Fruit fly (Drosophila melanogaster) whole organism, embryonic: Measurements from ENCODE around the gene Hayan.

Experiments used
- ATbp ChIP-seq: fragments of 200-800 bp; sonication (Bioruptor generic); optimal IDR thresholded peaks from 2 replicates; lab custom pipeline; 2017; ENCODE audit warnings: missing biosample characterization, mild to moderate bottlenecking, missing genetic modification characterization, missing genetic modification reagents
- Asciz ChIP-seq: fragments of 200-800 bp; sonication (Bioruptor generic); optimal IDR thresholded peaks from 2 replicates; lab custom pipeline; 2017; ENCODE audit warnings: missing biosample characterization, mild to moderate bottlenecking, missing genetic modification characterization, missing genetic modification reagents
- B-H1 ChIP-seq: fragments of 200-800 bp; sonication (Bioruptor generic); IDR thresholded peaks from 3 replicates; pipeline ENCODE4 v1.3.6; 2022; ENCODE audit warnings: missing biosample characterization, missing genetic modification characterization
- CG10959 ChIP-seq: fragments of 200-800 bp; sonication (Bioruptor generic); IDR thresholded peaks from 2 replicates; pipeline ENCODE4 v1.3.6; 2022; ENCODE audit warnings: missing biosample characterization, missing genetic modification characterization
- CG11696 ChIP-seq: fragments of 200-800 bp; sonication (Bioruptor generic); IDR thresholded peaks from 2 replicates; pipeline ENCODE4 v1.3.6; 2022; ENCODE audit warnings: missing biosample characterization, missing genetic modification characterization
- CG13123 ChIP-seq: fragments of 200-800 bp; sonication (Bioruptor generic); optimal IDR thresholded peaks from 2 replicates; lab custom pipeline; 2016; ENCODE audit warnings: missing biosample characterization, missing genetic modification characterization
- CG14441 ChIP-seq: fragments of 200-800 bp; sonication (Bioruptor generic); IDR thresholded peaks from 2 replicates; pipeline ENCODE4 v1.3.6; 2022; ENCODE audit warnings: missing biosample characterization, missing genetic modification characterization
- CG16815 ChIP-seq: fragments of 200-800 bp; sonication (Bioruptor generic); optimal IDR thresholded peaks from 3 replicates; lab custom pipeline; 2017; ENCODE audit warnings: missing biosample characterization, mild to moderate bottlenecking, missing genetic modification characterization
- CG18619 ChIP-seq: fragments of 200-800 bp; sonication (Bioruptor generic); optimal IDR thresholded peaks from 3 replicates; lab custom pipeline; 2017; ENCODE audit warnings: missing biosample characterization, mild to moderate bottlenecking, missing genetic modification characterization
- CG2116 ChIP-seq: fragments of 200-800 bp; sonication (Bioruptor generic); optimal IDR thresholded peaks from 3 replicates; lab custom pipeline; 2018; ENCODE audit warnings: missing biosample characterization, mild to moderate bottlenecking, missing genetic modification characterization
- CG2875 ChIP-seq: fragments of 200-800 bp; sonication (Bioruptor generic); optimal IDR thresholded peaks from 2 replicates; lab custom pipeline; 2017; ENCODE audit warnings: missing biosample characterization, mild to moderate bottlenecking, missing genetic modification characterization, missing genetic modification reagents
- CG33213 ChIP-seq: fragments of 200-800 bp; sonication (Bioruptor generic); optimal IDR thresholded peaks from 3 replicates; lab custom pipeline; 2016; ENCODE audit warnings: missing biosample characterization, missing genetic modification characterization
- CG3995 ChIP-seq: fragments of 200-800 bp; sonication (Bioruptor generic); optimal IDR thresholded peaks from 3 replicates; lab custom pipeline; 2016; ENCODE audit warnings: missing biosample characterization, missing genetic modification characterization
- CG4328 ChIP-seq: fragments of 200-800 bp; sonication (Bioruptor generic); optimal IDR thresholded peaks from 3 replicates; lab custom pipeline; 2017; ENCODE audit warnings: missing biosample characterization, missing genetic modification reagents, missing genetic modification characterization
- CG4854 ChIP-seq: fragments of 200-800 bp; sonication (Bioruptor generic); optimal IDR thresholded peaks from 2 replicates; lab custom pipeline; 2016; ENCODE audit warnings: missing biosample characterization, missing genetic modification characterization, inconsistent platforms
- CG5245 ChIP-seq: fragments of 200-800 bp; sonication (Bioruptor generic); optimal IDR thresholded peaks from 3 replicates; lab custom pipeline; 2016; ENCODE audit warnings: missing biosample characterization, missing genetic modification characterization
- CG6689 ChIP-seq: fragments of 200-800 bp; sonication (Bioruptor generic); IDR thresholded peaks from 2 replicates; pipeline ENCODE4 v1.3.6; 2022; ENCODE audit warnings: missing biosample characterization, missing genetic modification characterization
- Chrac-16 ChIP-seq: fragments of 200-800 bp; sonication (Bioruptor generic); optimal IDR thresholded peaks from 3 replicates; lab custom pipeline; 2016; ENCODE audit warnings: missing biosample characterization, missing genetic modification characterization
- CoRest ChIP-seq: fragments of 200-800 bp; sonication (Bioruptor generic); optimal IDR thresholded peaks from 3 replicates; lab custom pipeline; 2018; ENCODE audit warnings: missing biosample characterization, mild to moderate bottlenecking, missing genetic modification characterization, moderate library complexity
- Dip3 ChIP-seq: fragments of 200-800 bp; sonication (Bioruptor generic); optimal IDR thresholded peaks from 3 replicates; lab custom pipeline; 2016; ENCODE audit warnings: missing biosample characterization, missing genetic modification characterization
- Dp ChIP-seq: fragments of 200-800 bp; sonication (Bioruptor generic); optimal IDR thresholded peaks from 2 replicates; lab custom pipeline; 2018; ENCODE audit warnings: missing biosample characterization, mild to moderate bottlenecking, missing genetic modification characterization, moderate library complexity
- H15 ChIP-seq: fragments of 200-800 bp; sonication (Bioruptor generic); IDR thresholded peaks from 3 replicates; pipeline ENCODE4 v1.3.6; 2022; ENCODE audit warnings: missing biosample characterization, missing genetic modification characterization
- HLHmδ ChIP-seq: fragments of 200-800 bp; sonication (Bioruptor generic); optimal IDR thresholded peaks from 2 replicates; lab custom pipeline; 2018; ENCODE audit warnings: missing biosample characterization, mild to moderate bottlenecking, missing genetic modification characterization, moderate library complexity
- Kr ChIP-seq: fragments of 200-800 bp; sonication (Bioruptor generic); optimal IDR thresholded peaks from 2 replicates; lab custom pipeline; 2017; ENCODE audit warnings: missing biosample characterization, mild to moderate bottlenecking, missing genetic modification characterization
- Med ChIP-seq: fragments of 200-800 bp; sonication (Bioruptor generic); peaks from one replicate; lab custom pipeline; 2016; ENCODE audit warnings: missing biosample characterization, missing genetic modification characterization, mild to moderate bottlenecking, inconsistent platforms, moderate library complexity
- Mes4 ChIP-seq: fragments of 200-800 bp; sonication (Bioruptor generic); optimal IDR thresholded peaks from 2 replicates; lab custom pipeline; 2016; ENCODE audit warnings: missing biosample characterization, missing genetic modification characterization
- NC2α ChIP-seq: fragments of 200-800 bp; sonication (Bioruptor generic); optimal IDR thresholded peaks from 2 replicates; lab custom pipeline; 2016; ENCODE audit warnings: missing biosample characterization, missing genetic modification characterization
- Oaz ChIP-seq: fragments of 200-800 bp; sonication (Bioruptor generic); IDR thresholded peaks from 2 replicates; pipeline ENCODE4 v1.3.6; 2022; ENCODE audit warnings: missing biosample characterization, missing genetic modification characterization
- Oli ChIP-seq: fragments of 200-800 bp; sonication (Bioruptor generic); optimal IDR thresholded peaks from 2 replicates; lab custom pipeline; 2018; ENCODE audit warnings: missing biosample characterization, mild to moderate bottlenecking, missing genetic modification characterization, moderate library complexity
- Ravus ChIP-seq: fragments of 200-800 bp; sonication (Bioruptor generic); IDR thresholded peaks from 2 replicates; pipeline ENCODE4 v1.3.6; 2022; ENCODE audit warnings: missing biosample characterization, missing genetic modification characterization
- Six4 ChIP-seq: fragments of 200-800 bp; sonication (Bioruptor generic); optimal IDR thresholded peaks from 2 replicates; lab custom pipeline; 2016; ENCODE audit warnings: missing biosample characterization, missing genetic modification characterization
- amos ChIP-seq: fragments of 200-800 bp; sonication (Bioruptor generic); IDR thresholded peaks from 2 replicates; pipeline ENCODE4 v1.3.6; 2022; ENCODE audit warnings: missing biosample characterization, missing genetic modification characterization; ENCODE audit not compliant: partially characterized antibody
- ash1 ChIP-seq: fragments of 200-800 bp; sonication (Bioruptor generic); optimal IDR thresholded peaks from 2 replicates; lab custom pipeline; 2018; ENCODE audit warnings: missing biosample characterization, mild to moderate bottlenecking, missing genetic modification characterization
- cg ChIP-seq: fragments of 200-800 bp; sonication (Bioruptor generic); optimal IDR thresholded peaks from 3 replicates; lab custom pipeline; 2019; ENCODE audit warnings: missing biosample characterization, mild to moderate bottlenecking, missing genetic modification characterization, moderate library complexity
- chinmo ChIP-seq: fragments of 200-800 bp; sonication (Bioruptor generic); IDR thresholded peaks from 4 replicates; pipeline ENCODE4 v1.3.6; 2022; ENCODE audit warnings: missing biosample characterization, missing genetic modification characterization; ENCODE audit not compliant: partially characterized antibody
- emc ChIP-seq: fragments of 200-800 bp; sonication (Bioruptor generic); optimal IDR thresholded peaks from 2 replicates; lab custom pipeline; 2016; ENCODE audit warnings: missing biosample characterization, missing genetic modification characterization
- en ChIP-seq: fragments of 200-800 bp; sonication (Bioruptor generic); optimal IDR thresholded peaks from 2 replicates; lab custom pipeline; 2016; ENCODE audit warnings: missing biosample characterization, missing genetic modification characterization
- eyg ChIP-seq: fragments of 200-800 bp; sonication (Bioruptor generic); optimal IDR thresholded peaks from 3 replicates; lab custom pipeline; 2016; ENCODE audit warnings: missing biosample characterization, missing genetic modification characterization
- fd102C ChIP-seq: fragments of 200-800 bp; sonication (Bioruptor generic); optimal IDR thresholded peaks from 2 replicates; lab custom pipeline; 2018; ENCODE audit warnings: missing biosample characterization, mild to moderate bottlenecking, missing genetic modification characterization, moderate library complexity
- fd96Cb ChIP-seq: fragments of 200-800 bp; sonication (Bioruptor generic); optimal IDR thresholded peaks from 2 replicates; lab custom pipeline; 2018; ENCODE audit warnings: missing biosample characterization, mild to moderate bottlenecking, missing genetic modification characterization, moderate library complexity
- hb ChIP-seq: fragments of 200-800 bp; sonication (Bioruptor generic); IDR thresholded peaks from 3 replicates; pipeline ENCODE4 v1.3.6; 2022; ENCODE audit warnings: missing biosample characterization, missing genetic modification characterization; ENCODE audit not compliant: partially characterized antibody
- kah ChIP-seq: fragments of 200-800 bp; sonication (Bioruptor generic); optimal IDR thresholded peaks from 2 replicates; lab custom pipeline; 2018; ENCODE audit warnings: missing biosample characterization, mild to moderate bottlenecking, missing genetic modification characterization
- ken ChIP-seq: fragments of 200-800 bp; sonication (Bioruptor generic); IDR thresholded peaks from 3 replicates; pipeline ENCODE4 v1.3.6; 2022; ENCODE audit warnings: missing biosample characterization, missing genetic modification characterization
- lilli ChIP-seq: fragments of 200-800 bp; sonication (Bioruptor generic); optimal IDR thresholded peaks from 3 replicates; lab custom pipeline; 2016; ENCODE audit warnings: missing biosample characterization, missing genetic modification characterization
- mam ChIP-seq: fragments of 200-800 bp; sonication (Bioruptor generic); optimal IDR thresholded peaks from 3 replicates; lab custom pipeline; 2016; ENCODE audit warnings: missing biosample characterization, missing genetic modification characterization
- run ChIP-seq: fragments of 200-800 bp; sonication (Bioruptor generic); optimal IDR thresholded peaks from 3 replicates; lab custom pipeline; 2018; ENCODE audit warnings: missing biosample characterization, mild to moderate bottlenecking, missing genetic modification characterization
- scrt ChIP-seq: fragments of 200-800 bp; sonication (Bioruptor generic); optimal IDR thresholded peaks from 2 replicates; lab custom pipeline; 2018; ENCODE audit warnings: missing biosample characterization, mild to moderate bottlenecking, missing genetic modification characterization, moderate library complexity
- sens-2 ChIP-seq: fragments of 200-800 bp; sonication (Bioruptor generic); IDR thresholded peaks from 2 replicates; pipeline ENCODE4 v1.3.6; 2022; ENCODE audit warnings: missing biosample characterization, missing genetic modification characterization
- sna ChIP-seq: fragments of 200-800 bp; sonication (Bioruptor generic); IDR thresholded peaks from 2 replicates; pipeline ENCODE4 v1.3.6; 2022; ENCODE audit warnings: missing biosample characterization, missing genetic modification characterization; ENCODE audit not compliant: partially characterized antibody
- sug ChIP-seq: fragments of 200-800 bp; optimal IDR thresholded peaks from 2 replicates; lab custom pipeline; 2019; ENCODE audit warnings: missing biosample characterization, mild to moderate bottlenecking, missing genetic modification characterization, moderate library complexity

The Hayan gene

DNA sequence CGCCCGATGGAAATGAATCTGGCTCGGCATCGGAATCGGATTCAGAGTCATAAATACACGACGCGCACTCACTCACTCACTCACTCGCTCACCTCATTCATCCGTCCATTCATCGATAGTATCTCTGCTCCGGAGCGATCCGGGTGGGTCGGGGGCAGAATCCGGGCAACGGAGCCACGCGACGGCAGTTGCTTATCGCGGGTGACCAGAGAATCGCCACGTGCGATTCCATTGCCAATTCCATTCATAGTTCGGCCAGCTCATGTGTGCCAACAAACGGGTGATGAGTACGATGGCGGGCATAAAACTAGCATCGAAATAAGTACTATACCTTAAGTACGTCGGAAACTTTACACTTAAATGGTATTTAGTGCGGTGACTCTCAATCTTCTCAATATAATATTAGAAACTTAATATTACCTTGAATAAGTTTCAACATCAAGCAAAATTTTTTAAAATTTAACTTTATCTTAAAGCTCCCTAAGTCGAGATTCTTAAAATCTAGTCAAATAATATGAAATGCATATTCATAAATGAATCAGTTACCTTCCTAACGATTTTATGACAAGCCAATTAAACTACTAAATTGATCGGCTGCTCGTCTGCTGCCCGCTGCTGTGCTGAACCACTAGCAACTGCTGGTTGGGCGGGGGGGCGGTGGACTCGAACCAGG lies 41.2 kb upstream of the Hayan start (continued):
- no peak for TF ChIP-seq CG2875 (GFP tag; lab: Kevin White, UChicago)
- TF ChIP-seq Asciz (GFP tag; lab: Kevin White, UChicago): peak; percentile 55
- peak; percentile 76 for TF ChIP-seq CG11696 (GFP tag; lab: Robert Waterston, UW)
- no peak for TF ChIP-seq sna (GFP tag; lab: Robert Waterston, UW)
- no peak for TF ChIP-seq fd102C (GFP tag; lab: Kevin White, UChicago)
- no peak for TF ChIP-seq Six4 (GFP tag; lab: Kevin White, UChicago)
- peak; percentile 43 for TF ChIP-seq CoRest (tag; lab: Kevin White, UChicago)
- TF ChIP-seq Oli (tag; lab: Kevin White, UChicago): peak; percentile 56
- no peak for TF ChIP-seq mam
- no peak for TF ChIP-seq CG4854 (GFP tag; lab: Kevin White, UChicago)
- peak; percentile 51; the same call in 1 of the 2 replicates for TF ChIP-seq CG6689
- no peak for TF ChIP-seq CG5245 (GFP tag; lab: Kevin White, UChicago)
- TF ChIP-seq en (GFP tag; lab: Kevin White, UChicago): no peak
- no peak for TF ChIP-seq Dip3 (GFP tag; lab: Kevin White, UChicago)
- TF ChIP-seq CG2116 (GFP tag; lab: Kevin White, UChicago): peak; percentile 14
- peak; percentile 18 for TF ChIP-seq CG16815 (GFP tag; lab: Kevin White, UChicago)
- no peak for TF ChIP-seq ash1 (GFP tag; lab: Kevin White, UChicago)
- no peak for TF ChIP-seq Mes4 (GFP tag; lab: Kevin White, UChicago)
- TF ChIP-seq sug (tag; lab: Kevin White, UChicago): peak; percentile 43
- peak; percentile 16 for TF ChIP-seq Chrac-16 (GFP tag; lab: Kevin White, UChicago)
- no peak for TF ChIP-seq sens-2 (GFP tag; lab: Robert Waterston, UW)
- TF ChIP-seq ken: no peak
- TF ChIP-seq lilli (GFP tag; lab: Kevin White, UChicago): no peak
- no peak for TF ChIP-seq eyg (GFP tag; lab: Kevin White, UChicago)
- no peak for TF ChIP-seq run (tag; lab: Kevin White, UChicago)
- no peak for TF ChIP-seq Kr (GFP tag; lab: Kevin White, UChicago)
- no peak for TF ChIP-seq Dp (GFP tag; lab: Kevin White, UChicago)
- no peak for TF ChIP-seq CG13123 (GFP tag; lab: Kevin White, UChicago)
- no peak for TF ChIP-seq hb (GFP tag; lab: Robert Waterston, UW)
- TF ChIP-seq scrt (GFP tag; lab: Kevin White, UChicago): no peak
- TF ChIP-seq ATbp: peak; percentile 28
- no peak for TF ChIP-seq B-H1
- TF ChIP-seq Oaz (GFP tag; lab: Robert Waterston, UW): no peak
- TF ChIP-seq NC2α (GFP tag; lab: Kevin White, UChicago): no peak
- no peak for TF ChIP-seq CG14441
- no peak for TF ChIP-seq CG33213
- no peak for TF ChIP-seq H15 (GFP tag; lab: Robert Waterston, UW)
- TF ChIP-seq HLHmδ: no peak
- no peak for TF ChIP-seq CG4328 (GFP tag; lab: Kevin White, UChicago)
- TF ChIP-seq chinmo (GFP tag; lab: Robert Waterston, UW): no peak
- TF ChIP-seq fd96Cb (tag; lab: Kevin White, UChicago): peak; percentile 53
- no peak for TF ChIP-seq CG3995 (GFP tag; lab: Kevin White, UChicago)
- TF ChIP-seq Ravus: no peak
- no peak for TF ChIP-seq CG10959 (GFP tag; lab: Robert Waterston, UW)
- peak; percentile 46 for TF ChIP-seq Med (GFP tag; lab: Kevin White, UChicago)
- TF ChIP-seq amos (GFP tag; lab: Robert Waterston, UW): no peak
- peak; percentile 1 for TF ChIP-seq kah (GFP tag; lab: Kevin White, UChicago)
- peak; percentile 23 for TF ChIP-seq CG18619
- TF ChIP-seq emc: no peak
- TF ChIP-seq cg (GFP tag; lab: Kevin White, UChicago): no peak
